Fruit fly (Drosophila melanogaster) whole organism, embryonic: ENCODE data around the gene Crg-1.

Experiments
- CG11696 ChIP-seq: fragments of 200-800 bp; sonication (Bioruptor generic); IDR thresholded peaks from 2 replicates; pipeline ENCODE4 v1.3.6; 2022; ENCODE audit warnings: missing biosample characterization, missing genetic modification characterization
- Mes4 ChIP-seq: fragments of 200-800 bp; sonication (Bioruptor generic); optimal IDR thresholded peaks from 2 replicates; lab custom pipeline; 2016; ENCODE audit warnings: missing biosample characterization, missing genetic modification characterization
- toy ChIP-seq: fragments of 200-800 bp; sonication (Bioruptor generic); IDR thresholded peaks from 2 replicates; pipeline ENCODE4 v1.3.6; 2022; ENCODE audit warnings: missing biosample characterization, missing genetic modification characterization

DNA sequence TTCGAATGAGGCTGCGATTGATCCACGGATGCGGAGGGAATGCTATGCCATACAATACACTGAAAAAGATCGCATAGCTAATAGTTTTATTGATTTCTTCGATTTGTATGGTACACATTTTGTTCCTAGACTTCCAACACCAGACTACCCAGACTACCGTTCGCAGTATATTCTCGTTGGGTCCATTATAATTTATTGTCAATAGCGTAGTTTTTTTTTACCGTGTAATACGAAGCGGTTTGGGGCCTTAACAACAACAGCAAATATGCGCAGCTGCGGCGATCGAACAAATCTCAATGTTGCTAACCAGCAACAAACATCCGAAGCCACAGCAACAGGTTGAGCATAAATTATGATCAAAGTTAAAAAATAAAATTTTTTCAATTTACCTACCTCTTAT lies 45.6 kb downstream of the Crg-1 start:
- 0 out of 2 replicates have a peak, but pooled peaks have one; percentile 39 for TF ChIP-seq toy
- peak; percentile 60 for TF ChIP-seq Mes4
- peak; percentile 66; the same call in 1 of the 2 replicates for TF ChIP-seq CG11696 (GFP tag; lab: Robert Waterston, UW)
